Worm (Caenorhabditis elegans): ENCODE results near the gene tufm-1.

DNA sequence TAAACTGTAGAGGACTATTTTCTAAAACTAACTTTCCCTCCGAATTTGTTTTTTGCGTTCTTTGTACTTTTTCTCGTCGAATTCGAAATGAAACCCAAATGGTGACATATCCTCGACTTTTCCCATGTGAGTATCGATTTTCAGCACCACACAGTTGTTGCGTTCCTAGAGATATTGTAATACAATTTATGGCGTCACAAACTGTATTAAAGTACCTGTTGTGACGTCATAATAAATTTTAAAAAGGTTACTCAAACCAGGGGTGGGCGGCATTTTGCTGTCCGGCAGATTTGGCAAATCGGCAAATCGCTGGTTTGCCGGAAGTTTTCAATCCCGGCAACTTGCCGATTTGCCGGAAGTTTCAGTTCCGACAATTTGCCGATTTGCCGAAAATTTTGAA is 14.0 kb downstream of the tufm-1 start:
- TF ChIP-seq mep-1 (tag; optimal IDR thresholded peaks at IDR 0.05) (no peak), nhr-2 (tag; optimal IDR thresholded peaks at IDR 0.05) (no peak), lin-13 (tag; optimal IDR thresholded peaks at IDR 0.05) (no peak)
